Fruit fly (Drosophila melanogaster) whole organism, pupa: ENCODE results near the gene Ugt302E1.

Experiments
- CG12605 ChIP-seq: fragments of 200-800 bp; sonication (Bioruptor generic); IDR thresholded peaks from 2 replicates; pipeline ENCODE4 v1.3.6; 2022; ENCODE audit warnings: missing biosample characterization, missing genetic modification characterization
- CG13204 ChIP-seq: fragments of 200-800 bp; sonication (Bioruptor generic); optimal IDR thresholded peaks from 2 replicates; lab custom pipeline; 2018; ENCODE audit warnings: missing biosample characterization, mild to moderate bottlenecking, missing genetic modification characterization, moderate library complexity
- CG14655 ChIP-seq: fragments of 200-800 bp; sonication (Bioruptor generic); optimal IDR thresholded peaks from 3 replicates; lab custom pipeline; 2017; ENCODE audit warnings: mild to moderate bottlenecking, missing biosample characterization, missing genetic modification reagents, missing genetic modification characterization
- CG15710 ChIP-seq: fragments of 200-800 bp; sonication (Bioruptor generic); optimal IDR thresholded peaks from 2 replicates; lab custom pipeline; 2018; ENCODE audit warnings: missing biosample characterization, mild to moderate bottlenecking, missing genetic modification characterization, moderate library complexity
- CG17806 ChIP-seq: fragments of 200-800 bp; sonication (Bioruptor generic); optimal IDR thresholded peaks from 2 replicates; lab custom pipeline; 2018; ENCODE audit warnings: missing biosample characterization, mild to moderate bottlenecking, missing genetic modification characterization, moderate library complexity
- CG32121 ChIP-seq: fragments of 200-800 bp; sonication (Bioruptor generic); IDR thresholded peaks from 2 replicates; pipeline ENCODE4 v1.3.6; 2022; ENCODE audit warnings: missing biosample characterization, missing genetic modification characterization
- CG34367 ChIP-seq: fragments of 200-800 bp; sonication (Bioruptor generic); optimal IDR thresholded peaks from 2 replicates; lab custom pipeline; 2018; ENCODE audit warnings: missing biosample characterization, mild to moderate bottlenecking, missing genetic modification characterization
- CG9948 ChIP-seq: fragments of 200-800 bp; sonication (Bioruptor generic); optimal IDR thresholded peaks from 2 replicates; lab custom pipeline; 2018; ENCODE audit warnings: missing biosample characterization, mild to moderate bottlenecking, missing genetic modification characterization, moderate library complexity
- EcR ChIP-seq: fragments of 200-800 bp; sonication (Bioruptor generic); optimal IDR thresholded peaks from 3 replicates; lab custom pipeline; 2019; ENCODE audit warnings: missing biosample characterization, missing genetic modification characterization, mild to moderate bottlenecking, moderate library complexity, missing genetic modification reagents
- Ets98B ChIP-seq: fragments of 200-800 bp; sonication (Bioruptor generic); IDR thresholded peaks from 2 replicates; pipeline ENCODE4 v1.3.6; 2022; ENCODE audit warnings: missing biosample characterization, missing genetic modification characterization
- Pif1A ChIP-seq: fragments of 200-800 bp; sonication (Bioruptor generic); optimal IDR thresholded peaks from 3 replicates; lab custom pipeline; 2016; ENCODE audit warnings: missing biosample characterization, missing genetic modification characterization
- fd96Ca ChIP-seq: fragments of 200-800 bp; sonication (Bioruptor generic); IDR thresholded peaks from 3 replicates; pipeline ENCODE4 v1.3.6; 2022; ENCODE audit warnings: missing biosample characterization, missing genetic modification characterization
- gl ChIP-seq: fragments of 200-800 bp; sonication (Bioruptor generic); optimal IDR thresholded peaks from 2 replicates; lab custom pipeline; 2018; ENCODE audit warnings: missing biosample characterization, mild to moderate bottlenecking, missing genetic modification characterization
- rn ChIP-seq: fragments of 200-800 bp; sonication (Bioruptor generic); IDR thresholded peaks from 2 replicates; pipeline ENCODE4 v1.3.6; 2022; ENCODE audit warnings: missing biosample characterization, missing genetic modification characterization

DNA sequence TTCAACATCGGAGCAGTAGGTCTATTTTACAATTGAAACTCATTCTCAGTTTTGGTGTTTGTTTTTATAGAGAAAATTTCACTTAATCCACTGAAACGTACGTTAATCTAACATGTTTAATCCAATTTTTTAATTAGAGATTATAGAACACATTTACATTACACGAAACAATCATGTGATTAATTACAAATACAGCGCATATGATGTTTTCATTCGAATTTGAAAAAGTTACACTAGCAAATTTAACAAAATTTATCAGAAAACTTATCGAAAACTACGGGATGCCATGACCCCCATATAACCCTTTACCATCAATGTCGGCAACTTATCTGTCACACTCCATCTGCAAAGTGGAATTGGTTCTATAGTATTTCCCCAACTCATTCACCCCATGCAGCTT is 9.3 kb upstream of the Ugt302E1 start, which contains the start of gene CheA86a:
- no peak for TF ChIP-seq rn (GFP tag; lab: Robert Waterston, UW)
- TF ChIP-seq Ets98B: no peak
- no peak for TF ChIP-seq CG14655 (GFP tag; lab: Kevin White, UChicago)
- TF ChIP-seq CG9948 (tag; lab: Kevin White, UChicago): no peak
- no peak for TF ChIP-seq Pif1A (GFP tag; lab: Kevin White, UChicago)
- no peak for TF ChIP-seq CG13204 (GFP tag; lab: Kevin White, UChicago)
- TF ChIP-seq EcR: no peak
- TF ChIP-seq CG15710 (tag; lab: Kevin White, UChicago): no peak
- no peak for TF ChIP-seq gl (tag; lab: Kevin White, UChicago)
- TF ChIP-seq CG34367: no peak
- TF ChIP-seq CG17806: no peak
- TF ChIP-seq CG12605 (GFP tag; lab: Robert Waterston, UW): no peak
- TF ChIP-seq fd96Ca (GFP tag; lab: Robert Waterston, UW): no peak
- TF ChIP-seq CG32121: no peak
